Fruit fly (Drosophila melanogaster) whole organism, embryonic: ENCODE results near the gene CG43867.

ENCODE experiments used
- BEAF-32 ChIP-seq: fragments of 200-800 bp; sonication (Bioruptor generic); optimal IDR thresholded peaks from 3 replicates; lab custom pipeline; 2017; ENCODE audit warnings: missing biosample characterization, missing genetic modification characterization, mild to moderate bottlenecking, moderate library complexity, missing genetic modification reagents
- Bdp1 ChIP-seq: fragments of 200-800 bp; sonication (Bioruptor generic); optimal IDR thresholded peaks from 3 replicates; lab custom pipeline; 2016; ENCODE audit warnings: missing biosample characterization, missing genetic modification characterization
- CG10274 ChIP-seq: fragments of 200-800 bp; sonication (Bioruptor generic); optimal IDR thresholded peaks from 3 replicates; lab custom pipeline; 2017; ENCODE audit warnings: missing biosample characterization, mild to moderate bottlenecking, missing genetic modification characterization
- CG11247 ChIP-seq: fragments of 200-800 bp; sonication (Bioruptor generic); IDR thresholded peaks from 2 replicates; pipeline ENCODE4 v1.3.6; 2022; ENCODE audit warnings: missing biosample characterization, missing genetic modification characterization
- CG11504 ChIP-seq: fragments of 200-800 bp; sonication (Bioruptor generic); optimal IDR thresholded peaks from 3 replicates; lab custom pipeline; 2019; ENCODE audit warnings: missing biosample characterization, mild to moderate bottlenecking, missing genetic modification characterization, moderate library complexity
- CG11560 ChIP-seq: fragments of 200-800 bp; sonication (Bioruptor generic); IDR thresholded peaks from 3 replicates; pipeline ENCODE4 v1.3.6; 2022; ENCODE audit warnings: missing biosample characterization, missing genetic modification characterization
- CG12769 ChIP-seq: fragments of 200-800 bp; sonication (Bioruptor generic); optimal IDR thresholded peaks from 2 replicates; lab custom pipeline; 2019; ENCODE audit warnings: missing biosample characterization, mild to moderate bottlenecking, missing genetic modification characterization, moderate library complexity
- CG18476 ChIP-seq: fragments of 200-800 bp; sonication (Bioruptor generic); optimal IDR thresholded peaks from 2 replicates; lab custom pipeline; 2016; ENCODE audit warnings: missing biosample characterization, mild to moderate bottlenecking, missing genetic modification characterization
- CG2116 ChIP-seq: fragments of 200-800 bp; sonication (Bioruptor generic); optimal IDR thresholded peaks from 3 replicates; lab custom pipeline; 2018; ENCODE audit warnings: missing biosample characterization, mild to moderate bottlenecking, missing genetic modification characterization
- CG2120 ChIP-seq: fragments of 200-800 bp; sonication (Bioruptor generic); optimal IDR thresholded peaks from 3 replicates; lab custom pipeline; 2016; ENCODE audit warnings: missing biosample characterization, missing genetic modification characterization
- CG2875 ChIP-seq: fragments of 200-800 bp; sonication (Bioruptor generic); optimal IDR thresholded peaks from 2 replicates; lab custom pipeline; 2017; ENCODE audit warnings: missing biosample characterization, mild to moderate bottlenecking, missing genetic modification characterization, missing genetic modification reagents
- CG32767 ChIP-seq: fragments of 200-800 bp; sonication (Bioruptor generic); IDR thresholded peaks from 2 replicates; pipeline ENCODE4 v1.3.6; 2022; ENCODE audit warnings: missing biosample characterization, missing genetic modification characterization
- CG3281 ChIP-seq: fragments of 200-800 bp; sonication (Bioruptor generic); optimal IDR thresholded peaks from 3 replicates; lab custom pipeline; 2017; ENCODE audit warnings: missing biosample characterization, mild to moderate bottlenecking, missing genetic modification characterization
- CG34422 ChIP-seq: fragments of 200-800 bp; sonication (Bioruptor generic); IDR thresholded peaks from 3 replicates; pipeline ENCODE4 v1.3.6; 2022; ENCODE audit warnings: missing biosample characterization, missing genetic modification characterization
- CG3995 ChIP-seq: fragments of 200-800 bp; sonication (Bioruptor generic); optimal IDR thresholded peaks from 3 replicates; lab custom pipeline; 2016; ENCODE audit warnings: missing biosample characterization, missing genetic modification characterization
- CG4282 ChIP-seq: fragments of 200-800 bp; sonication (Bioruptor generic); optimal IDR thresholded peaks from 2 replicates; lab custom pipeline; 2016; ENCODE audit warnings: missing biosample characterization, missing genetic modification characterization
- CG4404 ChIP-seq: fragments of 200-800 bp; sonication (Bioruptor generic); IDR thresholded peaks from 2 replicates; pipeline ENCODE4 v1.3.6; 2022; ENCODE audit warnings: missing biosample characterization, missing genetic modification characterization
- CG6813 ChIP-seq: fragments of 200-800 bp; sonication (Bioruptor generic); optimal IDR thresholded peaks from 2 replicates; lab custom pipeline; 2017; ENCODE audit warnings: missing biosample characterization, missing genetic modification characterization, mild to moderate bottlenecking, moderate library complexity, missing genetic modification reagents
- CG6854 ChIP-seq: fragments of 200-800 bp; sonication (Bioruptor generic); optimal IDR thresholded peaks from 3 replicates; lab custom pipeline; 2017; ENCODE audit warnings: missing biosample characterization, mild to moderate bottlenecking, missing genetic modification characterization
- CG7745 ChIP-seq: fragments of 200-800 bp; sonication (Bioruptor generic); optimal IDR thresholded peaks from 2 replicates; lab custom pipeline; 2018; ENCODE audit warnings: missing biosample characterization, mild to moderate bottlenecking, missing genetic modification characterization, moderate library complexity
- CG8089 ChIP-seq: fragments of 200-800 bp; sonication (Bioruptor generic); optimal IDR thresholded peaks from 3 replicates; lab custom pipeline; 2016; ENCODE audit warnings: missing biosample characterization, missing genetic modification characterization
- CG8944 ChIP-seq: fragments of 200-800 bp; sonication (Bioruptor generic); optimal IDR thresholded peaks from 3 replicates; lab custom pipeline; 2016; ENCODE audit warnings: missing biosample characterization, missing genetic modification characterization
- Fer2 ChIP-seq: fragments of 200-800 bp; sonication (Bioruptor generic); optimal IDR thresholded peaks from 2 replicates; lab custom pipeline; 2018; ENCODE audit warnings: missing biosample characterization, mild to moderate bottlenecking, missing genetic modification characterization, moderate library complexity
- H15 ChIP-seq: fragments of 200-800 bp; sonication (Bioruptor generic); IDR thresholded peaks from 3 replicates; pipeline ENCODE4 v1.3.6; 2022; ENCODE audit warnings: missing biosample characterization, missing genetic modification characterization
- H2.0 ChIP-seq: fragments of 200-800 bp; sonication (Bioruptor generic); IDR thresholded peaks from 2 replicates; pipeline ENCODE4 v1.3.6; 2022; ENCODE audit warnings: missing biosample characterization, missing genetic modification characterization
- HLHmδ ChIP-seq: fragments of 200-800 bp; sonication (Bioruptor generic); optimal IDR thresholded peaks from 2 replicates; lab custom pipeline; 2018; ENCODE audit warnings: missing biosample characterization, mild to moderate bottlenecking, missing genetic modification characterization, moderate library complexity
- Hand ChIP-seq: fragments of 200-800 bp; sonication (Bioruptor generic); optimal IDR thresholded peaks from 2 replicates; lab custom pipeline; 2017; ENCODE audit warnings: mild to moderate bottlenecking, missing biosample characterization, missing genetic modification reagents, missing genetic modification characterization
- NC2β ChIP-seq: fragments of 200-800 bp; sonication (Bioruptor generic); optimal IDR thresholded peaks from 2 replicates; lab custom pipeline; 2016; ENCODE audit warnings: missing biosample characterization, missing genetic modification characterization
- Nf-YA ChIP-seq: fragments of 200-800 bp; sonication (Bioruptor generic); IDR thresholded peaks from 2 replicates; pipeline ENCODE4 v1.3.6; 2022; ENCODE audit warnings: missing biosample characterization, missing genetic modification characterization
- Tbp ChIP-seq: fragments of >200 bp; optimal IDR thresholded peaks from 2 replicates; lab custom pipeline; 2018; ENCODE audit warnings: missing biosample characterization, missing genetic modification characterization
- Trl ChIP-seq, 3 experiments: fragments of >200 bp in 2 of 3; fragments of 200-800 bp in 1 of 3; sonication (Bioruptor generic) in 1 of 3; optimal IDR thresholded peaks; 2 replicates in 1 of 3; 3 replicates in 2 of 3; lab custom pipeline; 2016 to 2017; ENCODE audit warnings: missing biosample characterization in 1 of 3, missing genetic modification characterization in 1 of 3
- Vsx1 ChIP-seq: fragments of 200-800 bp; sonication (Bioruptor generic); optimal IDR thresholded peaks from 2 replicates; lab custom pipeline; 2017; ENCODE audit warnings: missing biosample characterization, mild to moderate bottlenecking, missing genetic modification characterization, missing genetic modification reagents
- chm ChIP-seq: fragments of 200-800 bp; sonication (Bioruptor generic); IDR thresholded peaks from 2 replicates; pipeline ENCODE4 v1.3.6; 2022; ENCODE audit warnings: missing biosample characterization, missing genetic modification characterization
- crc ChIP-seq: fragments of 200-800 bp; sonication (Bioruptor generic); optimal IDR thresholded peaks from 2 replicates; lab custom pipeline; 2016; ENCODE audit warnings: missing biosample characterization, missing genetic modification characterization
- dimm ChIP-seq: fragments of 200-800 bp; sonication (Bioruptor generic); IDR thresholded peaks from 2 replicates; pipeline ENCODE4 v1.3.6; 2022; ENCODE audit warnings: missing biosample characterization, missing genetic modification characterization
- dm ChIP-seq: fragments of 200-800 bp; sonication (Bioruptor generic); optimal IDR thresholded peaks from 3 replicates; lab custom pipeline; 2016; ENCODE audit warnings: missing biosample characterization, missing genetic modification characterization
- dpn ChIP-seq, 2 experiments: fragments of 200-800 bp; sonication (Bioruptor generic); optimal IDR thresholded peaks; 3 replicates each; lab custom pipeline; 2016; ENCODE audit warnings: missing biosample characterization in 2 of 2, missing genetic modification characterization in 2 of 2
- en ChIP-seq: fragments of 200-800 bp; sonication (Bioruptor generic); optimal IDR thresholded peaks from 2 replicates; lab custom pipeline; 2016; ENCODE audit warnings: missing biosample characterization, missing genetic modification characterization
- exex ChIP-seq: fragments of 200-800 bp; sonication (Bioruptor generic); optimal IDR thresholded peaks from 4 replicates; lab custom pipeline; 2018; ENCODE audit warnings: missing biosample characterization, mild to moderate bottlenecking, missing genetic modification characterization, moderate library complexity
- eyg ChIP-seq: fragments of 200-800 bp; sonication (Bioruptor generic); optimal IDR thresholded peaks from 3 replicates; lab custom pipeline; 2016; ENCODE audit warnings: missing biosample characterization, missing genetic modification characterization
- lov ChIP-seq, 2 experiments: fragments of 200-800 bp in 1 of 2; fragments of >200 bp in 1 of 2; sonication (Bioruptor generic) in 1 of 2; IDR thresholded peaks in 1 of 2; optimal IDR thresholded peaks in 1 of 2; 2 replicates in 1 of 2; 3 replicates in 1 of 2; pipeline versions ENCODE4 v1.3.6 to Lab custom; 2017 to 2022; ENCODE audit warnings: missing biosample characterization in 1 of 2, missing genetic modification characterization in 1 of 2
- luna ChIP-seq: fragments of 200-800 bp; sonication (Bioruptor generic); optimal IDR thresholded peaks from 2 replicates; lab custom pipeline; 2016; ENCODE audit warnings: missing biosample characterization, missing genetic modification characterization
- pfk ChIP-seq: fragments of 200-800 bp; sonication (Bioruptor generic); optimal IDR thresholded peaks from 2 replicates; lab custom pipeline; 2018; ENCODE audit warnings: missing biosample characterization, mild to moderate bottlenecking, missing genetic modification characterization, moderate library complexity
- pnt ChIP-seq: fragments of 200-800 bp; sonication (Bioruptor generic); optimal IDR thresholded peaks from 3 replicates; lab custom pipeline; 2016; ENCODE audit warnings: missing biosample characterization, missing genetic modification characterization
- seq ChIP-seq: fragments of 200-800 bp; sonication (Bioruptor generic); IDR thresholded peaks from 2 replicates; pipeline ENCODE4 v1.3.6; 2022; ENCODE audit warnings: missing biosample characterization, missing genetic modification characterization
- sisA ChIP-seq: fragments of 200-800 bp; sonication (Bioruptor generic); IDR thresholded peaks from 2 replicates; pipeline ENCODE4 v1.3.6; 2022; ENCODE audit warnings: missing biosample characterization, missing genetic modification characterization
- so ChIP-seq: fragments of 200-800 bp; sonication (Bioruptor generic); IDR thresholded peaks from 3 replicates; pipeline ENCODE4 v1.3.6; 2022; ENCODE audit warnings: missing biosample characterization, missing genetic modification characterization
- sr ChIP-seq: fragments of 200-800 bp; sonication (Bioruptor generic); IDR thresholded peaks from 3 replicates; pipeline ENCODE4 v1.3.6; 2022; ENCODE audit warnings: missing biosample characterization, missing genetic modification characterization
- vfl ChIP-seq: fragments of 200-800 bp; sonication (Bioruptor generic); optimal IDR thresholded peaks from 2 replicates; lab custom pipeline; 2016; ENCODE audit warnings: missing biosample characterization, missing genetic modification characterization
- z ChIP-seq: fragments of 200-800 bp; sonication (Bioruptor generic); IDR thresholded peaks from 3 replicates; pipeline ENCODE4 v1.3.6; 2022; ENCODE audit warnings: missing biosample characterization, missing genetic modification characterization
- zen ChIP-seq: fragments of 200-800 bp; sonication (Bioruptor generic); optimal IDR thresholded peaks from 3 replicates; lab custom pipeline; 2018; ENCODE audit warnings: missing biosample characterization, mild to moderate bottlenecking, missing genetic modification characterization, moderate library complexity

CG43867 gene

dm6 chrX:769639-770124 is 158.1 kb downstream of the CG43867 start, which contains the start of gene fz3 (continued):
- no peak for TF ChIP-seq eyg (GFP tag; lab: Kevin White, UChicago)
- peak; percentile 64 for TF ChIP-seq CG2116
- no peak for TF ChIP-seq CG2875
- TF ChIP-seq CG8944 (GFP tag; lab: Kevin White, UChicago): no peak
- no peak for TF ChIP-seq CG2120 (GFP tag; lab: Kevin White, UChicago)
- TF ChIP-seq H2.0 (GFP tag; lab: Robert Waterston, UW): no peak
- no peak for TF ChIP-seq CG7745 (tag; lab: Kevin White, UChicago)
- no peak for TF ChIP-seq vfl (GFP tag; lab: Kevin White, UChicago)
- TF ChIP-seq Hand (GFP tag; lab: Kevin White, UChicago): no peak
- TF ChIP-seq CG3281: no peak
- TF ChIP-seq pfk (GFP tag; lab: Kevin White, UChicago): no peak
- TF ChIP-seq lov (optimal IDR thresholded peaks at IDR 0.05; lab: Kevin White, UChicago): no peak
- no peak for TF ChIP-seq lov (GFP tag; IDR thresholded peaks at IDR 0.05; lab: Robert Waterston, UW)
- no peak for TF ChIP-seq H15 (GFP tag; lab: Robert Waterston, UW)
- no peak for TF ChIP-seq crc (GFP tag; lab: Kevin White, UChicago)
- peak; percentile 14 for TF ChIP-seq zen (tag; lab: Kevin White, UChicago)
- no peak for TF ChIP-seq seq
- TF ChIP-seq dm (GFP tag; lab: Kevin White, UChicago): peak; percentile 7
- TF ChIP-seq CG6813 (GFP tag; lab: Kevin White, UChicago): no peak
- no peak for TF ChIP-seq luna (GFP tag; lab: Kevin White, UChicago)
- no peak for TF ChIP-seq dpn (GFP tag; optimal IDR thresholded peaks at IDR 0.05; lab: Kevin White, UChicago)
- peak; percentile 84 for TF ChIP-seq BEAF-32 (GFP tag; lab: Kevin White, UChicago)
- no peak for TF ChIP-seq sisA (GFP tag; lab: Robert Waterston, UW)
- no peak for TF ChIP-seq z
- no peak for TF ChIP-seq CG3995 (GFP tag; lab: Kevin White, UChicago)
- no peak for TF ChIP-seq NC2β
- 0 out of 3 replicates have a peak, but pooled peaks have one; percentile 36 for TF ChIP-seq so (GFP tag; lab: Robert Waterston, UW)
- TF ChIP-seq Tbp (GFP tag; lab: Kevin White, UChicago): no peak
- TF ChIP-seq chm (GFP tag; lab: Robert Waterston, UW): peak; percentile 68; the same call in 1 of the 2 replicates
- TF ChIP-seq Fer2: no peak
- TF ChIP-seq sr (GFP tag; lab: Robert Waterston, UW): 0 out of 3 replicates have a peak, but pooled peaks have one; percentile 23
- TF ChIP-seq Nf-YA (GFP tag; lab: Robert Waterston, UW): no peak
- peak; percentile 49 for TF ChIP-seq CG12769 (tag; lab: Kevin White, UChicago)
- no peak for TF ChIP-seq CG4282 (GFP tag; lab: Kevin White, UChicago)
- TF ChIP-seq CG10274: no peak
- peak; percentile 74 for TF ChIP-seq HLHmδ (GFP tag; lab: Kevin White, UChicago)
- no peak for TF ChIP-seq CG6854 (GFP tag; lab: Kevin White, UChicago)
- TF ChIP-seq CG18476 (GFP tag; lab: Kevin White, UChicago): no peak
- TF ChIP-seq en (GFP tag; lab: Kevin White, UChicago): no peak
- TF ChIP-seq CG32767 (GFP tag; lab: Robert Waterston, UW): no peak
- 0 out of 3 replicates have a peak, but pooled peaks have one; percentile 34 for TF ChIP-seq CG34422 (GFP tag; lab: Robert Waterston, UW)
- TF ChIP-seq Bdp1 (GFP tag; lab: Kevin White, UChicago): no peak
- no peak for TF ChIP-seq dimm
- no peak for TF ChIP-seq Vsx1 (GFP tag; lab: Kevin White, UChicago)
- TF ChIP-seq CG8089: no peak
- peak; percentile 10 for TF ChIP-seq exex (tag; lab: Kevin White, UChicago)
- 0 out of 2 replicates have a peak, but pooled peaks have one; percentile 16 for TF ChIP-seq CG11247 (GFP tag; lab: Robert Waterston, UW)
- TF ChIP-seq CG4404 (GFP tag; lab: Robert Waterston, UW): no peak
- TF ChIP-seq CG11504 (tag; lab: Kevin White, UChicago): peak; percentile 27
- TF ChIP-seq pnt (GFP tag; lab: Kevin White, UChicago): no peak
- no peak for TF ChIP-seq Trl (optimal IDR thresholded peaks at IDR 0.05; lab: Kevin White, UChicago)
- TF ChIP-seq Trl (GFP tag; optimal IDR thresholded peaks at IDR 0.05; lab: Kevin White, UChicago): no peak
- no peak for TF ChIP-seq CG11560
